Fruit fly (Drosophila melanogaster): ENCODE results near the gene Oseg2.

Gene Oseg2

dm6 chr3L:2257412-2257862, 28.0 kb downstream of the Oseg2 start, which contains the start of the genes CG1275 and Elp5 (continued):
- TF ChIP-seq OdsH (GFP tag; optimal IDR thresholded peaks at IDR 0.05) (peak; percentile 99), Met (GFP tag; optimal IDR thresholded peaks at IDR 0.05) (peak; percentile 99), spab (GFP tag; optimal IDR thresholded peaks at IDR 0.05) (peak; percentile 95), CG32006 (GFP tag; optimal IDR thresholded peaks at IDR 0.05) (peak; percentile 99), acj6 (GFP tag; optimal IDR thresholded peaks at IDR 0.05) (peak; percentile 99), CG6276 (GFP tag; optimal IDR thresholded peaks at IDR 0.05) (peak; percentile 95), CG7368 (GFP tag; optimal IDR thresholded peaks at IDR 0.05) (peak; percentile 92), CG11902 (GFP tag; optimal IDR thresholded peaks at IDR 0.05) (peak; percentile 96), topi (GFP tag; optimal IDR thresholded peaks at IDR 0.05) (peak; percentile 98), Eip93F (GFP tag; optimal IDR thresholded peaks at IDR 0.05) (peak; percentile 95), CG6163 (GFP tag; IDR thresholded peaks at IDR 0.05) (peak; percentile 100), Hr4 (GFP tag; optimal IDR thresholded peaks at IDR 0.05) (peak; percentile 99), dsx (GFP tag; optimal IDR thresholded peaks at IDR 0.05; ENCODE audit: poor library complexity, severe bottlenecking) (peak; percentile 97), Sox14 (GFP tag; optimal IDR thresholded peaks at IDR 0.05) (peak; percentile 99), Hr38 (GFP tag; optimal IDR thresholded peaks at IDR 0.05) (peak; percentile 88), CG3032 (tag; optimal IDR thresholded peaks at IDR 0.05) (peak; percentile 99), fd85E (GFP tag; optimal IDR thresholded peaks at IDR 0.05) (peak; percentile 85), CG3919 (GFP tag; optimal IDR thresholded peaks at IDR 0.05) (peak; percentile 98), Sox15 (GFP tag; optimal IDR thresholded peaks at IDR 0.05) (peak; percentile 98)

- no peak for TF ChIP-seq CG34406 (GFP tag; optimal IDR thresholded peaks at IDR 0.05)
- no peak for TF ChIP-seq Met (GFP tag; optimal IDR thresholded peaks at IDR 0.05)
- no peak for TF ChIP-seq CG1621 (tag; optimal IDR thresholded peaks at IDR 0.05)
- TF ChIP-seq dsx (GFP tag; optimal IDR thresholded peaks at IDR 0.05; ENCODE audit: poor library complexity, severe bottlenecking), result no peak
- TF ChIP-seq Smox (GFP tag; optimal IDR thresholded peaks at IDR 0.05), result no peak
- no peak for TF ChIP-seq lz (GFP tag; optimal IDR thresholded peaks at IDR 0.05)
- no peak for TF ChIP-seq net (GFP tag; optimal IDR thresholded peaks at IDR 0.05)
- TF ChIP-seq CG16779 (tag; optimal IDR thresholded peaks at IDR 0.05), result no peak
- no peak for TF ChIP-seq Sox102F (GFP tag; optimal IDR thresholded peaks at IDR 0.05)
- no peak for TF ChIP-seq CG6163 (GFP tag; IDR thresholded peaks at IDR 0.05)
- no peak for TF ChIP-seq eg (GFP tag; IDR thresholded peaks at IDR 0.05)
- TF ChIP-seq Blimp-1 (GFP tag; optimal IDR thresholded peaks at IDR 0.05), result no peak
- no peak for TF ChIP-seq CG11294 (GFP tag; IDR thresholded peaks at IDR 0.05)
- TF ChIP-seq CG6854 (GFP tag; optimal IDR thresholded peaks at IDR 0.05), result no peak
Measured at dm6 chr3L:2261282-2261681, 31.8 kb downstream of the Oseg2 start.

- peak; percentile 79 for TF ChIP-seq dac (GFP tag; optimal IDR thresholded peaks at IDR 0.05)
- TF ChIP-seq CG32006 (GFP tag; optimal IDR thresholded peaks at IDR 0.05), result peak; percentile 89
- TF ChIP-seq CG3919 (GFP tag; optimal IDR thresholded peaks at IDR 0.05), result peak; percentile 87
- TF ChIP-seq CG8632 (GFP tag; optimal IDR thresholded peaks at IDR 0.05), result peak; percentile 81
- peak; percentile 59 for TF ChIP-seq spab (GFP tag; optimal IDR thresholded peaks at IDR 0.05)
- TF ChIP-seq achi (GFP tag; optimal IDR thresholded peaks at IDR 0.05), result peak; percentile 87
- peak; percentile 83 for TF ChIP-seq CG8119 (GFP tag; IDR thresholded peaks at IDR 0.05)
- TF ChIP-seq CG16779 (tag; optimal IDR thresholded peaks at IDR 0.05), result peak; percentile 37
- TF ChIP-seq salr (GFP tag; optimal IDR thresholded peaks at IDR 0.05), result peak in 1 of 2 experiments; percentile 78
- TF ChIP-seq dsx (GFP tag; optimal IDR thresholded peaks at IDR 0.05; ENCODE audit: poor library complexity, severe bottlenecking), result peak; percentile 81
- TF ChIP-seq Ets96B (tag; optimal IDR thresholded peaks at IDR 0.05), result peak; percentile 78
- TF ChIP-seq fd85E (GFP tag; optimal IDR thresholded peaks at IDR 0.05), result no peak
- TF ChIP-seq pdm3 (GFP tag; optimal IDR thresholded peaks at IDR 0.05), result peak; percentile 87
- TF ChIP-seq lz (GFP tag; optimal IDR thresholded peaks at IDR 0.05), result peak; percentile 87
- peak; percentile 78 for TF ChIP-seq Ets21C (GFP tag; optimal IDR thresholded peaks at IDR 0.05)
- TF ChIP-seq CG15336 (GFP tag; IDR thresholded peaks at IDR 0.05), result peak; percentile 81
- TF ChIP-seq CG34406 (GFP tag; optimal IDR thresholded peaks at IDR 0.05), result peak; percentile 86
- peak; percentile 84 for TF ChIP-seq CG11294 (GFP tag; IDR thresholded peaks at IDR 0.05)
- TF ChIP-seq CG8319 (GFP tag; optimal IDR thresholded peaks at IDR 0.05), result peak; percentile 80
- TF ChIP-seq CG11762 (GFP tag; optimal IDR thresholded peaks at IDR 0.05; ENCODE audit: insufficient read depth), result peak; percentile 65
- TF ChIP-seq CG1621 (tag; optimal IDR thresholded peaks at IDR 0.05), result peak; percentile 81
- peak; percentile 7 for TF ChIP-seq CG6854 (GFP tag; optimal IDR thresholded peaks at IDR 0.05)
- peak; percentile 83 for TF ChIP-seq Smox (GFP tag; optimal IDR thresholded peaks at IDR 0.05)
- TF ChIP-seq Gug (GFP tag; IDR thresholded peaks at IDR 0.05), result peak; percentile 86
- peak; percentile 77 for TF ChIP-seq CG11902 (GFP tag; optimal IDR thresholded peaks at IDR 0.05)
- TF ChIP-seq CG6276 (GFP tag; optimal IDR thresholded peaks at IDR 0.05), result no peak
- peak; percentile 82 for TF ChIP-seq CG4318 (GFP tag; optimal IDR thresholded peaks at IDR 0.05)
- peak; percentile 72 for TF ChIP-seq CG7368 (GFP tag; optimal IDR thresholded peaks at IDR 0.05)
- peak; percentile 76 for TF ChIP-seq CG10669 (GFP tag; optimal IDR thresholded peaks at IDR 0.05)
- peak; percentile 85 for TF ChIP-seq Sox15 (GFP tag; optimal IDR thresholded peaks at IDR 0.05)
- peak; percentile 34 for TF ChIP-seq CG9139 (GFP tag; optimal IDR thresholded peaks at IDR 0.05)
- TF ChIP-seq CG6163 (GFP tag; IDR thresholded peaks at IDR 0.05), result peak; percentile 94
Measured at dm6 chr3L:2262515-2262944, 33.1 kb downstream of the Oseg2 start, which contains the start of the genes oxt and CG13807. Gene oxt (minus strand): TSS chr3L:2262664. Gene CG13807 (plus strand): TSS chr3L:2262919.

All from whole organism, prepupa.